Worm (Caenorhabditis elegans) whole organism, midembryonic: ENCODE data around the gene T25C12.3.

Experiments used
- T22C8.4 ChIP-seq: fragments of 200-800 bp; sonication (Bioruptor generic); IDR thresholded peaks from 2 replicates; pipeline ENCODE4 v1.3.6; 2022; ENCODE audit warnings: missing genetic modification characterization, missing compliant biosample characterization
- cog-1 ChIP-seq: sonication (generic microtip); optimal IDR thresholded peaks from 2 replicates; lab custom pipeline; 2016; ENCODE audit warnings: missing genetic modification characterization, missing compliant biosample characterization
- flt-1 ChIP-seq: fragments of 200-800 bp; sonication (Bioruptor generic); IDR thresholded peaks from 2 replicates; pipeline ENCODE4 v1.3.6; 2022; ENCODE audit warnings: missing genetic modification characterization, missing compliant biosample characterization
- klf-2 ChIP-seq: fragments of 200-800 bp; sonication (Bioruptor generic); conservative IDR thresholded peaks from 2 replicates; pipeline ENCODE4 v1.3.6; 2022; ENCODE audit warnings: missing genetic modification reagents, missing genetic modification characterization, missing compliant biosample characterization
- med-1 ChIP-seq: sonication (generic microtip); optimal IDR thresholded peaks from 2 replicates; lab custom pipeline; 2017; ENCODE audit warnings: missing genetic modification characterization, mild to moderate bottlenecking, missing compliant biosample characterization, antibody characterized with exemption, missing genetic modification reagents; ENCODE audit not compliant: insufficient read depth
- tab-1 ChIP-seq: fragments of 200-800 bp; sonication (Bioruptor generic); IDR thresholded peaks from 2 replicates; pipeline ENCODE4 v1.3.6; 2022; ENCODE audit warnings: missing genetic modification characterization, missing compliant biosample characterization
- ztf-23 ChIP-seq: fragments of 200-800 bp; sonication (Bioruptor generic); IDR thresholded peaks from 2 replicates; pipeline ENCODE4 v1.3.6; 2022; ENCODE audit warnings: missing genetic modification reagents, missing genetic modification characterization, missing compliant biosample characterization
- ztf-29 ChIP-seq: fragments of 200-800 bp; sonication (Bioruptor generic); IDR thresholded peaks from 2 replicates; pipeline ENCODE4 v1.3.6; 2022; ENCODE audit warnings: missing genetic modification reagents, missing genetic modification characterization, missing compliant biosample characterization

- TF ChIP-seq flt-1 (GFP tag; lab: Robert Waterston, UW) (0 out of 2 replicates have a peak, but pooled peaks have one; percentile 7), tab-1 (GFP tag; lab: Robert Waterston, UW) (no peak), med-1 (GFP tag; lab: Kevin White, UChicago) (no peak), ztf-23 (no peak), ztf-29 (GFP tag; lab: Robert Waterston, UW) (no peak), T22C8.4 (GFP tag; lab: Robert Waterston, UW) (no peak), cog-1 (tag; lab: Kevin White, UChicago) (peak; percentile 59), klf-2 (GFP tag; lab: Robert Waterston, UW) (no peak)
Observed at ce11 chrX:11522058-11522757, 22.4 kb upstream of the T25C12.3 start, which contains the start of gene sdc-2.
